Fruit fly (Drosophila melanogaster): ENCODE results near the gene GABA-B-R2.
"Not testable (repeated sequence)": the region's sequence is repeated elsewhere in the genome, so short reads cannot be mapped to it uniquely, and the experiment has no call there.

GABA-B-R2 gene

DNA sequence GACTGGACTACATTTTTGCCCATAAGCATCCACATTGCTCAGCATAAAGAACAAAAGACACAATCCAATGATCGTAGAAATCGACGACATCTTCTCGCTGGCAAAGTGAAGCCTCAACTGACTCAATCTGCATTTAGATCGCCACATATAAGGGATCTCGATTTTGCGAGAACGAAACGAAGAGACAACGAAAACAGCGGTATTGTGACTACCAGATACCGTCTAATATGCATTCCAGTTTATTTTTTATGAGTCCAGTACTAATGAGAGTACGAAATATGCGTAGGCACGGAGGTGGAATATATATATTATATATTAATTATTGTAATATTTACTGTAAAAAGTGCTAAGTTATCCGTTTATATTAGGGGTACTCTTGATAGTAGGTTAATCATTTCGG lies 36.6 kb downstream of the GABA-B-R2 start, which contains the start of gene CG34034:
TSS of gene CG34034 (minus strand) at position 101 of the 400 bp plus-strand sequence.
- TF ChIP-seq rn (GFP tag; IDR thresholded peaks at IDR 0.05) (no peak), Snoo (tag; optimal IDR thresholded peaks at IDR 0.05) (no peak), CG13204 (GFP tag; optimal IDR thresholded peaks at IDR 0.05) (no peak), CG12605 (GFP tag; IDR thresholded peaks at IDR 0.05) (no peak), CG4496 (GFP tag; IDR thresholded peaks at IDR 0.05) (no peak), Ets98B (GFP tag; IDR thresholded peaks at IDR 0.05) (no peak), CG8301 (tag; optimal IDR thresholded peaks at IDR 0.05) (no peak), CG17806 (tag; optimal IDR thresholded peaks at IDR 0.05) (no peak)

- no peak for TF ChIP-seq CG12605 (GFP tag; IDR thresholded peaks at IDR 0.05)
- no peak for TF ChIP-seq CG9948 (tag; optimal IDR thresholded peaks at IDR 0.05)
- no peak for TF ChIP-seq EcR (GFP tag; optimal IDR thresholded peaks at IDR 0.05)
- no peak for TF ChIP-seq Snoo (tag; optimal IDR thresholded peaks at IDR 0.05)
- TF ChIP-seq Pif1B (GFP tag; optimal IDR thresholded peaks at IDR 0.05): no peak
- no peak for TF ChIP-seq CG4496 (GFP tag; IDR thresholded peaks at IDR 0.05)
These were observed 38.4 kb downstream of the GABA-B-R2 start, which contains the start of gene CG42870 for dm6 chr3R:21737264-21737663. Gene CG42870 (minus strand): TSS chr3R:21737364.

dm6 chr3R:21736749-21737148 lies 38.9 kb downstream of the GABA-B-R2 start, which contains the start of gene CG42869:
Gene CG42869 (minus strand): TSS chr3R:21736849.
- no peak for TF ChIP-seq fd96Ca (GFP tag; IDR thresholded peaks at IDR 0.05)
- TF ChIP-seq D1 (tag; optimal IDR thresholded peaks at IDR 0.05): no peak
- TF ChIP-seq rn (GFP tag; IDR thresholded peaks at IDR 0.05): no peak
- TF ChIP-seq CG32121 (GFP tag; IDR thresholded peaks at IDR 0.05): no peak
- TF ChIP-seq CG13204 (GFP tag; optimal IDR thresholded peaks at IDR 0.05): no peak
- TF ChIP-seq gl (tag; optimal IDR thresholded peaks at IDR 0.05): no peak
- TF ChIP-seq CG17806 (tag; optimal IDR thresholded peaks at IDR 0.05): no peak
- TF ChIP-seq CG12605 (GFP tag; IDR thresholded peaks at IDR 0.05): no peak
- no peak for TF ChIP-seq CG14655 (GFP tag; optimal IDR thresholded peaks at IDR 0.05)
- no peak for TF ChIP-seq CG8159 (tag; optimal IDR thresholded peaks at IDR 0.05)
- no peak for TF ChIP-seq Snoo (tag; optimal IDR thresholded peaks at IDR 0.05)
- no peak for TF ChIP-seq Pif1B (GFP tag; optimal IDR thresholded peaks at IDR 0.05)
- TF ChIP-seq CG34367 (tag; optimal IDR thresholded peaks at IDR 0.05): no peak
- no peak for TF ChIP-seq Pif1A (GFP tag; optimal IDR thresholded peaks at IDR 0.05)
- no peak for TF ChIP-seq CG15710 (tag; optimal IDR thresholded peaks at IDR 0.05)
- TF ChIP-seq CG4496 (GFP tag; IDR thresholded peaks at IDR 0.05): no peak
- no peak for TF ChIP-seq CG8301 (tag; optimal IDR thresholded peaks at IDR 0.05)

dm6 chr3R:21736196-21736595 lies 39.4 kb downstream of the GABA-B-R2 start, which contains the start of gene Sfp93F:
Gene Sfp93F (minus strand): TSS chr3R:21736296.
- TF ChIP-seq CG8301 (tag; optimal IDR thresholded peaks at IDR 0.05); Pif1A (GFP tag; optimal IDR thresholded peaks at IDR 0.05); rn (GFP tag; IDR thresholded peaks at IDR 0.05): not testable (repeated sequence)

- TF ChIP-seq CG8301 (tag; optimal IDR thresholded peaks at IDR 0.05): peak; percentile 64
- TF ChIP-seq Pif1A (GFP tag; optimal IDR thresholded peaks at IDR 0.05): peak; percentile 18
- TF ChIP-seq fd96Ca (GFP tag; IDR thresholded peaks at IDR 0.05): peak; percentile 74
- peak; percentile 72 for TF ChIP-seq rn (GFP tag; IDR thresholded peaks at IDR 0.05)
- TF ChIP-seq Ets98B (GFP tag; IDR thresholded peaks at IDR 0.05): peak; percentile 85
- TF ChIP-seq CG13204 (GFP tag; optimal IDR thresholded peaks at IDR 0.05): no peak
- TF ChIP-seq gl (tag; optimal IDR thresholded peaks at IDR 0.05): no peak
- no peak for TF ChIP-seq D1 (tag; optimal IDR thresholded peaks at IDR 0.05)
- TF ChIP-seq CG32121 (GFP tag; IDR thresholded peaks at IDR 0.05): peak; percentile 90
- TF ChIP-seq EcR (GFP tag; optimal IDR thresholded peaks at IDR 0.05): no peak
- peak; percentile 28 for TF ChIP-seq CG15710 (tag; optimal IDR thresholded peaks at IDR 0.05)
- peak; percentile 41 for TF ChIP-seq CG8159 (tag; optimal IDR thresholded peaks at IDR 0.05)
- peak; percentile 76 for TF ChIP-seq CG12605 (GFP tag; IDR thresholded peaks at IDR 0.05)
- peak; percentile 49 for TF ChIP-seq Pif1B (GFP tag; optimal IDR thresholded peaks at IDR 0.05)
- peak; percentile 43 for TF ChIP-seq CG17806 (tag; optimal IDR thresholded peaks at IDR 0.05)
- peak; percentile 70 for TF ChIP-seq CG14655 (GFP tag; optimal IDR thresholded peaks at IDR 0.05)
- peak; percentile 18 for TF ChIP-seq Snoo (tag; optimal IDR thresholded peaks at IDR 0.05)
- TF ChIP-seq CG10348 (GFP tag; IDR thresholded peaks at IDR 0.05): peak; percentile 51
- TF ChIP-seq CG9948 (tag; optimal IDR thresholded peaks at IDR 0.05): peak; percentile 50
- peak; percentile 36 for TF ChIP-seq CG34367 (tag; optimal IDR thresholded peaks at IDR 0.05)
- TF ChIP-seq CG4496 (GFP tag; IDR thresholded peaks at IDR 0.05): peak; percentile 78
These were observed 42.7 kb downstream of the GABA-B-R2 start for dm6 chr3R:21732901-21733300.

- TF ChIP-seq CG10348 (GFP tag; IDR thresholded peaks at IDR 0.05) (no peak), D1 (tag; optimal IDR thresholded peaks at IDR 0.05) (no peak), CG9948 (tag; optimal IDR thresholded peaks at IDR 0.05) (no peak), CG32121 (GFP tag; IDR thresholded peaks at IDR 0.05) (peak; percentile 59; the same call in 1 of the 2 replicates), CG8301 (tag; optimal IDR thresholded peaks at IDR 0.05) (no peak), CG14655 (GFP tag; optimal IDR thresholded peaks at IDR 0.05) (peak; percentile 29), gl (tag; optimal IDR thresholded peaks at IDR 0.05) (no peak), Ets98B (GFP tag; IDR thresholded peaks at IDR 0.05) (peak; percentile 56; the same call in 1 of the 2 replicates), CG4496 (GFP tag; IDR thresholded peaks at IDR 0.05) (0 out of 3 replicates have a peak, but pooled peaks have one; percentile 33), Pif1B (GFP tag; optimal IDR thresholded peaks at IDR 0.05) (no peak), CG15710 (tag; optimal IDR thresholded peaks at IDR 0.05) (no peak)
These were observed 44.0 kb downstream of the GABA-B-R2 start for dm6 chr3R:21731682-21732081.
